Fruit fly (Drosophila melanogaster) whole organism, embryonic: ENCODE measurements around the gene CG4594.

Source experiments
- Ada2b ChIP-seq: fragments of 200-800 bp; sonication (Bioruptor generic); IDR thresholded peaks from 2 replicates; pipeline ENCODE4 v1.3.6; 2022; ENCODE audit warnings: missing biosample characterization, missing genetic modification characterization
- Asciz ChIP-seq: fragments of 200-800 bp; sonication (Bioruptor generic); optimal IDR thresholded peaks from 2 replicates; lab custom pipeline; 2017; ENCODE audit warnings: missing biosample characterization, mild to moderate bottlenecking, missing genetic modification characterization, missing genetic modification reagents
- Awh ChIP-seq: fragments of 200-800 bp; sonication (Bioruptor generic); IDR thresholded peaks from 2 replicates; pipeline ENCODE4, ENCODE4 v1.3.6; 2022; ENCODE audit warnings: missing biosample characterization, missing genetic modification characterization
- CG10431 ChIP-seq: fragments of 200-800 bp; sonication (Bioruptor generic); optimal IDR thresholded peaks from 3 replicates; lab custom pipeline; 2018; ENCODE audit warnings: missing biosample characterization, mild to moderate bottlenecking, missing genetic modification characterization
- CG12942 ChIP-seq: fragments of 200-800 bp; sonication (Bioruptor generic); optimal IDR thresholded peaks from 3 replicates; lab custom pipeline; 2016; ENCODE audit warnings: missing biosample characterization, missing genetic modification characterization
- CG13287 ChIP-seq: fragments of 200-800 bp; sonication (Bioruptor generic); IDR thresholded peaks from 2 replicates; pipeline ENCODE4 v1.3.6; 2022; ENCODE audit warnings: missing biosample characterization, missing genetic modification characterization; ENCODE audit not compliant: partially characterized antibody
- CG14050 ChIP-seq: fragments of 200-800 bp; sonication (Bioruptor generic); IDR thresholded peaks from 3 replicates; pipeline ENCODE4 v1.3.6; 2022; ENCODE audit warnings: missing biosample characterization, missing genetic modification characterization
- CG14860 ChIP-seq: fragments of 200-800 bp; sonication (Bioruptor generic); IDR thresholded peaks from 3 replicates; pipeline ENCODE4 v1.3.6; 2022; ENCODE audit warnings: missing biosample characterization, missing genetic modification characterization; ENCODE audit not compliant: partially characterized antibody
- CG2120 ChIP-seq: fragments of 200-800 bp; sonication (Bioruptor generic); optimal IDR thresholded peaks from 3 replicates; lab custom pipeline; 2016; ENCODE audit warnings: missing biosample characterization, missing genetic modification characterization
- CG33213 ChIP-seq: fragments of 200-800 bp; sonication (Bioruptor generic); optimal IDR thresholded peaks from 3 replicates; lab custom pipeline; 2016; ENCODE audit warnings: missing biosample characterization, missing genetic modification characterization
- CG4282 ChIP-seq: fragments of 200-800 bp; sonication (Bioruptor generic); optimal IDR thresholded peaks from 2 replicates; lab custom pipeline; 2016; ENCODE audit warnings: missing biosample characterization, missing genetic modification characterization
- CG6765 ChIP-seq: fragments of 200-800 bp; sonication (Bioruptor generic); optimal IDR thresholded peaks from 3 replicates; lab custom pipeline; 2017; ENCODE audit warnings: missing biosample characterization, mild to moderate bottlenecking, missing genetic modification characterization
- CG8089 ChIP-seq: fragments of 200-800 bp; sonication (Bioruptor generic); optimal IDR thresholded peaks from 3 replicates; lab custom pipeline; 2016; ENCODE audit warnings: missing biosample characterization, missing genetic modification characterization
- CG8944 ChIP-seq: fragments of 200-800 bp; sonication (Bioruptor generic); optimal IDR thresholded peaks from 3 replicates; lab custom pipeline; 2016; ENCODE audit warnings: missing biosample characterization, missing genetic modification characterization
- CG9609 ChIP-seq: fragments of 200-800 bp; sonication (Bioruptor generic); optimal IDR thresholded peaks from 3 replicates; lab custom pipeline; 2016; ENCODE audit warnings: missing biosample characterization, missing genetic modification characterization
- CTCF ChIP-seq: fragments of 200-800 bp; sonication (Bioruptor generic); optimal IDR thresholded peaks from 2 replicates; lab custom pipeline; 2017; ENCODE audit warnings: missing biosample characterization, mild to moderate bottlenecking, missing genetic modification characterization, moderate library complexity
- Dfd ChIP-seq, 2 experiments: fragments of >200 bp; optimal IDR thresholded peaks; 2 replicates each; lab custom pipeline; 2017; ENCODE audit warnings: missing biosample characterization in 2 of 2, missing genetic modification characterization in 2 of 2
- Dll ChIP-seq: fragments of 200-800 bp; sonication (Bioruptor generic); IDR thresholded peaks from 4 replicates; pipeline ENCODE4 v1.3.6; 2022; ENCODE audit warnings: missing biosample characterization, missing genetic modification characterization; ENCODE audit not compliant: partially characterized antibody
- Dp ChIP-seq: fragments of 200-800 bp; sonication (Bioruptor generic); optimal IDR thresholded peaks from 2 replicates; lab custom pipeline; 2018; ENCODE audit warnings: missing biosample characterization, mild to moderate bottlenecking, missing genetic modification characterization, moderate library complexity
- Drgx ChIP-seq: fragments of 200-800 bp; sonication (Bioruptor generic); IDR thresholded peaks from 2 replicates; pipeline ENCODE4 v1.3.6; 2022; ENCODE audit warnings: missing biosample characterization, missing genetic modification characterization
- Fer1 ChIP-seq: fragments of 200-800 bp; sonication (Bioruptor generic); optimal IDR thresholded peaks from 2 replicates; lab custom pipeline; 2017; ENCODE audit warnings: missing biosample characterization, mild to moderate bottlenecking, missing genetic modification characterization
- Gug ChIP-seq: fragments of 200-800 bp; sonication (Bioruptor generic); IDR thresholded peaks from 4 replicates; pipeline ENCODE4 v1.3.6; 2022; ENCODE audit warnings: missing biosample characterization, missing genetic modification characterization
- HLHmδ ChIP-seq: fragments of 200-800 bp; sonication (Bioruptor generic); optimal IDR thresholded peaks from 2 replicates; lab custom pipeline; 2018; ENCODE audit warnings: missing biosample characterization, mild to moderate bottlenecking, missing genetic modification characterization, moderate library complexity
- Hsf ChIP-seq: fragments of 200-800 bp; sonication (Bioruptor generic); optimal IDR thresholded peaks from 3 replicates; lab custom pipeline; 2016; ENCODE audit warnings: missing biosample characterization, missing genetic modification characterization
- Jarid2 ChIP-seq: fragments of 200-800 bp; sonication (Bioruptor generic); optimal IDR thresholded peaks from 3 replicates; lab custom pipeline; 2017; ENCODE audit warnings: mild to moderate bottlenecking, missing biosample characterization, missing genetic modification reagents, missing genetic modification characterization
- Nf-YA ChIP-seq: fragments of 200-800 bp; sonication (Bioruptor generic); IDR thresholded peaks from 2 replicates; pipeline ENCODE4 v1.3.6; 2022; ENCODE audit warnings: missing biosample characterization, missing genetic modification characterization
- bowl ChIP-seq: fragments of 200-800 bp; sonication (Bioruptor generic); IDR thresholded peaks from 2 replicates; pipeline ENCODE4 v1.3.6; 2022; ENCODE audit warnings: missing biosample characterization, missing genetic modification characterization
- cwo ChIP-seq: fragments of 200-800 bp; sonication (Bioruptor generic); optimal IDR thresholded peaks from 3 replicates; lab custom pipeline; 2017; ENCODE audit warnings: missing biosample characterization, missing genetic modification characterization, mild to moderate bottlenecking, moderate library complexity, missing genetic modification reagents
- dati ChIP-seq: fragments of 200-800 bp; sonication (Bioruptor generic); IDR thresholded peaks from 2 replicates; pipeline ENCODE4 v1.3.6; 2022; ENCODE audit warnings: missing biosample characterization, missing genetic modification characterization
- dm ChIP-seq: fragments of 200-800 bp; sonication (Bioruptor generic); optimal IDR thresholded peaks from 3 replicates; lab custom pipeline; 2016; ENCODE audit warnings: missing biosample characterization, missing genetic modification characterization
- emc ChIP-seq: fragments of 200-800 bp; sonication (Bioruptor generic); optimal IDR thresholded peaks from 2 replicates; lab custom pipeline; 2016; ENCODE audit warnings: missing biosample characterization, missing genetic modification characterization
- en ChIP-seq: fragments of 200-800 bp; sonication (Bioruptor generic); optimal IDR thresholded peaks from 2 replicates; lab custom pipeline; 2016; ENCODE audit warnings: missing biosample characterization, missing genetic modification characterization
- fd64A ChIP-seq: fragments of 200-800 bp; sonication (Bioruptor generic); optimal IDR thresholded peaks from 3 replicates; lab custom pipeline; 2018; ENCODE audit warnings: missing biosample characterization, mild to moderate bottlenecking, missing genetic modification characterization
- fru ChIP-seq: fragments of >200 bp; optimal IDR thresholded peaks from 2 replicates; lab custom pipeline; 2017
- gsb ChIP-seq: fragments of 200-800 bp; sonication (Bioruptor generic); IDR thresholded peaks from 2 replicates; pipeline ENCODE4 v1.3.6; 2022; ENCODE audit warnings: missing biosample characterization, missing genetic modification characterization
- ham ChIP-seq: fragments of 200-800 bp; sonication (Bioruptor generic); IDR thresholded peaks from 2 replicates; pipeline ENCODE4 v1.3.6; 2022; ENCODE audit warnings: missing biosample characterization, missing genetic modification characterization
- kah ChIP-seq: fragments of 200-800 bp; sonication (Bioruptor generic); optimal IDR thresholded peaks from 2 replicates; lab custom pipeline; 2018; ENCODE audit warnings: missing biosample characterization, mild to moderate bottlenecking, missing genetic modification characterization
- knrl ChIP-seq: fragments of 200-800 bp; sonication (Bioruptor generic); IDR thresholded peaks from 3 replicates; pipeline ENCODE4 v1.3.6; 2022; ENCODE audit warnings: missing biosample characterization, missing genetic modification characterization; ENCODE audit not compliant: partially characterized antibody
- nau ChIP-seq: fragments of 200-800 bp; sonication (Bioruptor generic); optimal IDR thresholded peaks from 3 replicates; lab custom pipeline; 2017; ENCODE audit warnings: missing biosample characterization, mild to moderate bottlenecking, missing genetic modification characterization, missing genetic modification reagents
- nerfin-2 ChIP-seq: fragments of 200-800 bp; sonication (Bioruptor generic); IDR thresholded peaks from 2 replicates; pipeline ENCODE4 v1.3.6; 2022; ENCODE audit warnings: missing biosample characterization, missing genetic modification characterization; ENCODE audit not compliant: partially characterized antibody
- nmo ChIP-seq: fragments of 200-800 bp; sonication (Bioruptor generic); optimal IDR thresholded peaks from 2 replicates; lab custom pipeline; 2018; ENCODE audit warnings: missing biosample characterization, mild to moderate bottlenecking, missing genetic modification characterization, moderate library complexity
- org-1 ChIP-seq: fragments of 200-800 bp; sonication (Bioruptor generic); optimal IDR thresholded peaks from 2 replicates; lab custom pipeline; 2017; ENCODE audit warnings: missing biosample characterization, missing genetic modification characterization
- repo ChIP-seq: fragments of 200-800 bp; sonication (Bioruptor generic); optimal IDR thresholded peaks from 2 replicates; lab custom pipeline; 2016; ENCODE audit warnings: missing biosample characterization, missing genetic modification characterization
- rib ChIP-seq: fragments of 200-800 bp; sonication (Bioruptor generic); IDR thresholded peaks from 2 replicates; pipeline ENCODE4 v1.3.6; 2022; ENCODE audit warnings: missing biosample characterization, missing genetic modification characterization
- salm ChIP-seq: fragments of 200-800 bp; sonication (Bioruptor generic); optimal IDR thresholded peaks from 2 replicates; lab custom pipeline; 2018; ENCODE audit warnings: missing biosample characterization, mild to moderate bottlenecking, missing genetic modification characterization
- slou ChIP-seq: fragments of 200-800 bp; sonication (Bioruptor generic); optimal IDR thresholded peaks from 3 replicates; lab custom pipeline; 2016; ENCODE audit warnings: missing biosample characterization, missing genetic modification characterization
- slp2 ChIP-seq: fragments of 200-800 bp; sonication (Bioruptor generic); optimal IDR thresholded peaks from 2 replicates; lab custom pipeline; 2016; ENCODE audit warnings: missing biosample characterization, missing genetic modification characterization
- sob ChIP-seq: fragments of 200-800 bp; sonication (Bioruptor generic); IDR thresholded peaks from 2 replicates; pipeline ENCODE4 v1.3.6; 2022; ENCODE audit warnings: missing biosample characterization, missing genetic modification characterization
- stc ChIP-seq: fragments of 200-800 bp; sonication (Bioruptor generic); IDR thresholded peaks from 2 replicates; pipeline ENCODE4 v1.3.6; 2022; ENCODE audit warnings: missing biosample characterization, missing genetic modification characterization
- tin ChIP-seq: fragments of 200-800 bp; sonication (Bioruptor generic); optimal IDR thresholded peaks from 3 replicates; lab custom pipeline; 2016; ENCODE audit warnings: missing biosample characterization, missing genetic modification characterization
- tll ChIP-seq, 2 experiments: fragments of 200-800 bp in 1 of 2; fragments of >200 bp in 1 of 2; sonication (Bioruptor generic) in 1 of 2; optimal IDR thresholded peaks; 2 replicates each; lab custom pipeline; 2017 to 2019; ENCODE audit warnings: missing biosample characterization in 2 of 2, missing genetic modification characterization in 2 of 2, mild to moderate bottlenecking in 1 of 2, moderate library complexity in 1 of 2
- unc-4 ChIP-seq: fragments of 200-800 bp; sonication (Bioruptor generic); IDR thresholded peaks from 2 replicates; pipeline ENCODE4 v1.3.6; 2022; ENCODE audit warnings: missing biosample characterization, missing genetic modification characterization; ENCODE audit not compliant: partially characterized antibody
- zen ChIP-seq: fragments of 200-800 bp; sonication (Bioruptor generic); optimal IDR thresholded peaks from 3 replicates; lab custom pipeline; 2018; ENCODE audit warnings: missing biosample characterization, mild to moderate bottlenecking, missing genetic modification characterization, moderate library complexity

The CG4594 gene

dm6 chr2L:9890576-9890975 lies 29.4 kb upstream of the CG4594 start, which contains the start of the genes CG34183 and CG4537 (continued):
- TF ChIP-seq zen (tag; lab: Kevin White, UChicago) (no peak), knrl (GFP tag; lab: Robert Waterston, UW) (peak; percentile 85), nmo (GFP tag; lab: Kevin White, UChicago) (peak; percentile 13), CTCF (GFP tag; lab: Kevin White, UChicago) (no peak), Dll (peak; percentile 90), tin (GFP tag; lab: Kevin White, UChicago) (no peak), dm (GFP tag; lab: Kevin White, UChicago) (no peak), tll (GFP tag; optimal IDR thresholded peaks at IDR 0.05; lab: Kevin White, UChicago) (no peak), CG10431 (GFP tag; lab: Kevin White, UChicago) (no peak), Asciz (GFP tag; lab: Kevin White, UChicago) (no peak), CG4282 (no peak), Gug (GFP tag; lab: Robert Waterston, UW) (no peak), gsb (GFP tag; lab: Robert Waterston, UW) (no peak), HLHmδ (GFP tag; lab: Kevin White, UChicago) (no peak), Awh (GFP tag; lab: Robert Waterston, UW) (no peak), CG33213 (GFP tag; lab: Kevin White, UChicago) (no peak), rib (GFP tag; lab: Robert Waterston, UW) (0 out of 2 replicates have a peak, but pooled peaks have one; percentile 31), CG8089 (GFP tag; lab: Kevin White, UChicago) (no peak), CG13287 (GFP tag; lab: Robert Waterston, UW) (peak; percentile 96), nerfin-2 (GFP tag; lab: Robert Waterston, UW) (peak; percentile 85), unc-4 (GFP tag; lab: Robert Waterston, UW) (peak; percentile 92), org-1 (GFP tag; lab: Kevin White, UChicago) (no peak), Nf-YA (no peak), sob (no peak), stc (GFP tag; lab: Robert Waterston, UW) (no peak), Drgx (GFP tag; lab: Robert Waterston, UW) (no peak), repo (GFP tag; lab: Kevin White, UChicago) (no peak), en (GFP tag; lab: Kevin White, UChicago) (no peak), ham (GFP tag; lab: Robert Waterston, UW) (no peak), Fer1 (no peak), Hsf (no peak), CG14050 (GFP tag; lab: Robert Waterston, UW) (no peak), CG6765 (no peak), Dfd (GFP tag; optimal IDR thresholded peaks at IDR 0.05; lab: Kevin White, UChicago) (no peak), slp2 (GFP tag; lab: Kevin White, UChicago) (no peak), CG12942 (GFP tag; lab: Kevin White, UChicago) (no peak), CG8944 (GFP tag; lab: Kevin White, UChicago) (no peak), nau (GFP tag; lab: Kevin White, UChicago) (no peak), bowl (GFP tag; lab: Robert Waterston, UW) (no peak), cwo (no peak), fru (lab: Kevin White, UChicago) (no peak), Dp (GFP tag; lab: Kevin White, UChicago) (peak; percentile 61), kah (GFP tag; lab: Kevin White, UChicago) (no peak), CG2120 (GFP tag; lab: Kevin White, UChicago) (peak; percentile 5), fd64A (GFP tag; lab: Kevin White, UChicago) (no peak), dati (GFP tag; lab: Robert Waterston, UW) (no peak), salm (no peak), CG9609 (no peak), emc (GFP tag; lab: Kevin White, UChicago) (no peak), slou (GFP tag; lab: Kevin White, UChicago) (no peak), Ada2b (no peak), Jarid2 (GFP tag; lab: Kevin White, UChicago) (no peak), CG14860 (GFP tag; lab: Robert Waterston, UW) (peak; percentile 86)
